Fruit fly (Drosophila melanogaster) whole organism, pupa: ENCODE results near the gene CG12811.

Experiments
- CG13204 ChIP-seq: fragments of 200-800 bp; sonication (Bioruptor generic); optimal IDR thresholded peaks from 2 replicates; lab custom pipeline; 2018; ENCODE audit warnings: missing biosample characterization, mild to moderate bottlenecking, missing genetic modification characterization, moderate library complexity
- CG15710 ChIP-seq: fragments of 200-800 bp; sonication (Bioruptor generic); optimal IDR thresholded peaks from 2 replicates; lab custom pipeline; 2018; ENCODE audit warnings: missing biosample characterization, mild to moderate bottlenecking, missing genetic modification characterization, moderate library complexity
- CG32121 ChIP-seq: fragments of 200-800 bp; sonication (Bioruptor generic); IDR thresholded peaks from 2 replicates; pipeline ENCODE4 v1.3.6; 2022; ENCODE audit warnings: missing biosample characterization, missing genetic modification characterization
- CG4496 ChIP-seq: fragments of 200-800 bp; sonication (Bioruptor generic); IDR thresholded peaks from 3 replicates; pipeline ENCODE4 v1.3.6; 2022; ENCODE audit warnings: missing biosample characterization, missing genetic modification characterization
- CG8159 ChIP-seq: fragments of 200-800 bp; sonication (Bioruptor generic); optimal IDR thresholded peaks from 3 replicates; lab custom pipeline; 2018; ENCODE audit warnings: missing biosample characterization, mild to moderate bottlenecking, missing genetic modification characterization, moderate library complexity
- CG8301 ChIP-seq: fragments of 200-800 bp; sonication (Bioruptor generic); optimal IDR thresholded peaks from 2 replicates; lab custom pipeline; 2018; ENCODE audit warnings: missing biosample characterization, mild to moderate bottlenecking, missing genetic modification characterization
- D1 ChIP-seq: fragments of 200-800 bp; sonication (Bioruptor generic); optimal IDR thresholded peaks from 2 replicates; lab custom pipeline; 2018; ENCODE audit warnings: missing biosample characterization, mild to moderate bottlenecking, missing genetic modification characterization, moderate library complexity
- EcR ChIP-seq: fragments of 200-800 bp; sonication (Bioruptor generic); optimal IDR thresholded peaks from 3 replicates; lab custom pipeline; 2019; ENCODE audit warnings: missing biosample characterization, missing genetic modification characterization, mild to moderate bottlenecking, moderate library complexity, missing genetic modification reagents
- Ets98B ChIP-seq: fragments of 200-800 bp; sonication (Bioruptor generic); IDR thresholded peaks from 2 replicates; pipeline ENCODE4 v1.3.6; 2022; ENCODE audit warnings: missing biosample characterization, missing genetic modification characterization
- Pif1B ChIP-seq: fragments of 200-800 bp; sonication (Bioruptor generic); optimal IDR thresholded peaks from 3 replicates; lab custom pipeline; 2016; ENCODE audit warnings: missing biosample characterization, missing genetic modification characterization
- rn ChIP-seq: fragments of 200-800 bp; sonication (Bioruptor generic); IDR thresholded peaks from 2 replicates; pipeline ENCODE4 v1.3.6; 2022; ENCODE audit warnings: missing biosample characterization, missing genetic modification characterization

DNA sequence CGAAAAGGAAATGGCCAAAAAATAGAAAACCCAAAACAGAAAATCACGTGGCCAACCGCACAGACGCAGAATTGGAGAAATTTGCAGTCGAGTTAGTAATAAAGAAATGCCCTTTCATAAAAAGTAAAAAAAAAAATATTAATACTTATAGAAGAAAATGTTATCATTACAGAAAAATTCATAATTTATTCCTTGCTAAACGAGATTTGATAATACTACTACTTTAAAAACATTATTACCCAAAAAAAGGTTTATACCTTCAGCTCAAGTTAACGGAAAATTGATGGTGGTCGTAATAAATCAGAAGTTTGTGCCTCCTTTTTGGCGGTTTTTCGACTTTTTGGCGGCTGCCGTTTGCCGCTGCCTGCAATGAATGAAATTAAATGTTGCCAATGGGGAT is 20.2 kb downstream of the CG12811 start:
- no peak for TF ChIP-seq Ets98B
- no peak for TF ChIP-seq CG15710
- TF ChIP-seq CG4496 = no peak
- TF ChIP-seq CG13204 = no peak
- TF ChIP-seq CG8301 (tag; lab: Kevin White, UChicago) = no peak
- TF ChIP-seq CG32121 (GFP tag; lab: Robert Waterston, UW) = no peak; the same call in 1 of the 2 replicates
- TF ChIP-seq rn (GFP tag; lab: Robert Waterston, UW) = no peak
- no peak for TF ChIP-seq CG8159 (tag; lab: Kevin White, UChicago)
- TF ChIP-seq Pif1B (GFP tag; lab: Kevin White, UChicago) = no peak
- no peak for TF ChIP-seq EcR
- no peak for TF ChIP-seq D1 (tag; lab: Kevin White, UChicago)
